Worm (Caenorhabditis elegans): ENCODE results near the gene F27D9.12.
A peak's percentile ranks its signal among the peaks of the same experiment; 100 is the strongest.

Gene F27D9.12

ce11 chrX:7664419-7664818 is 7.6 kb upstream of the F27D9.12 start:
- peak; percentile 64 for TF ChIP-seq nhr-25 (tag; optimal IDR thresholded peaks at IDR 0.05)
- TF ChIP-seq lin-39 (tag; optimal IDR thresholded peaks at IDR 0.05): no peak

DNA sequence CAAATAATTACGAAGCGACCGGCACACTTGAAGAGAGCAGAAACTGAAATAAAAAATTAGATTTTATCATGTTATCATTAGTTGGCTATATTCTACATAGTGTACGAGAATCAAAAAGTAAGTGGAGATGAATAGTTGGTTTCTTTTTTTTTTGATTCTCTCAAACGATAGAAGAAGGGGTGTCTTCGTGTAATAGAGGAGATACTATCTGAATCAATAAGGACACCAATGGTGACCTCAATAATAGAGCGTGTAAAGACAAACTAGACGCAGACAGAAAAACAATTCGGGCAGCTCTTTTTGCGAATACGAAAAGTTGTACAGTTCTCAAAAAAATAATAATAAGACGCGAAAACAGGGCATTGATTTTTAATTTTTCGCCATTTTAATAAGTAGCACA is 5.8 kb upstream of the F27D9.12 start:
- TF ChIP-seq elt-1 (tag; optimal IDR thresholded peaks at IDR 0.05) (peak; percentile 19), nhr-23 (tag; optimal IDR thresholded peaks at IDR 0.05) (peak; percentile 54), ceh-28 (tag; optimal IDR thresholded peaks at IDR 0.05) (peak; percentile 56), nhr-25 (tag; optimal IDR thresholded peaks at IDR 0.05) (peak; percentile 12), aly-2 (tag; optimal IDR thresholded peaks at IDR 0.05) (no peak), nfya-1 (tag; optimal IDR thresholded peaks at IDR 0.05; ENCODE audit: insufficient read depth) (no peak)

DNA sequence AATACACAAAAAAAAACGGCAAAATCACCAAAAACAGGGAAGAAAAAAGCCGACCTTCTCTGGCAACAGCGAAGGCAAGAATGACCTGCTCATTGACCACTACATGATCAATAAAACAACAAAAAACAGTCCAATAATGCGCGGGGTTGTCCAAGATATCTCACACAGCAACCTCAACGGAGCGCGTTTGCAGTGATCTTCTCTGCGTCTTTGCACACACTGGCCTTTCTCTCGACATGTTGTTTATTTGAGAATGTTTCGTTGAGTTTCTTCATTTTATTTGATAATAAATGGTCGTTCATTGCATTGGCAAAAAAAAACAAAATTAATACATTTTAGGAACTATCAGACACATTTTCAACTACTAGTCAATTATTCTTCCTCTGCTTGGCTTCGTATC is 4.9 kb upstream of the F27D9.12 start:
- no peak for TF ChIP-seq ceh-16 (tag; optimal IDR thresholded peaks at IDR 0.05)
- TF ChIP-seq snpc-4 (tag; optimal IDR thresholded peaks at IDR 0.05): no peak
- TF ChIP-seq ama-1 (optimal IDR thresholded peaks at IDR 0.05): peak; percentile 87
- TF ChIP-seq mml-1 (tag; optimal IDR thresholded peaks at IDR 0.05): no peak
- TF ChIP-seq fos-1 (tag; optimal IDR thresholded peaks at IDR 0.05): no peak
- TF ChIP-seq nhr-76 (tag; optimal IDR thresholded peaks at IDR 0.05): no peak
- TF ChIP-seq egl-5 (tag; optimal IDR thresholded peaks at IDR 0.05): peak; percentile 17
- no peak for TF ChIP-seq nhr-67 (tag; optimal IDR thresholded peaks at IDR 0.05)
- TF ChIP-seq nhr-23 (tag; optimal IDR thresholded peaks at IDR 0.05): peak; percentile 80
- peak; percentile 36 for TF ChIP-seq ceh-28 (tag; optimal IDR thresholded peaks at IDR 0.05)
- TF ChIP-seq ZK546.5 (tag; optimal IDR thresholded peaks at IDR 0.05): no peak
- no peak for TF ChIP-seq hmg-11 (tag; optimal IDR thresholded peaks at IDR 0.05)
- TF ChIP-seq nhr-12 (tag; optimal IDR thresholded peaks at IDR 0.05): no peak
- TF ChIP-seq nhr-77 (tag; optimal IDR thresholded peaks at IDR 0.05): no peak
- peak; percentile 36 for TF ChIP-seq pqm-1 (tag; optimal IDR thresholded peaks at IDR 0.05)
- TF ChIP-seq daf-12 (tag; optimal IDR thresholded peaks at IDR 0.05): no peak
- TF ChIP-seq ceh-82 (tag; optimal IDR thresholded peaks at IDR 0.05): no peak
- no peak for TF ChIP-seq lsy-12 (tag; optimal IDR thresholded peaks at IDR 0.05)
- no peak for TF ChIP-seq zag-1 (tag; optimal IDR thresholded peaks at IDR 0.05)
- peak; percentile 43 for TF ChIP-seq lin-15B (tag; optimal IDR thresholded peaks at IDR 0.05)
- no peak for TF ChIP-seq mdl-1 (tag; optimal IDR thresholded peaks at IDR 0.05)
- TF ChIP-seq R02D3.7 (tag; optimal IDR thresholded peaks at IDR 0.05): no peak
- no peak for TF ChIP-seq elt-3 (tag; optimal IDR thresholded peaks at IDR 0.05)
- no peak for TF ChIP-seq egl-27 (tag; optimal IDR thresholded peaks at IDR 0.05)
- TF ChIP-seq elt-2 (tag; optimal IDR thresholded peaks at IDR 0.05): peak; percentile 44
- TF ChIP-seq nhr-11 (tag; optimal IDR thresholded peaks at IDR 0.05): no peak
- TF ChIP-seq jun-1 (tag; optimal IDR thresholded peaks at IDR 0.05): no peak
- TF ChIP-seq ceh-9 (tag; optimal IDR thresholded peaks at IDR 0.05): no peak
- no peak for TF ChIP-seq fkh-2 (tag; optimal IDR thresholded peaks at IDR 0.05)
- no peak for TF ChIP-seq nhr-237 (tag; optimal IDR thresholded peaks at IDR 0.05)
- peak; percentile 32 for TF ChIP-seq lin-39 (tag; optimal IDR thresholded peaks at IDR 0.05)
- no peak for TF ChIP-seq nhr-43 (tag; optimal IDR thresholded peaks at IDR 0.05; ENCODE audit: poor library complexity, severe bottlenecking)
- TF ChIP-seq ztf-11 (tag; optimal IDR thresholded peaks at IDR 0.05): no peak
- peak; percentile 79 for TF ChIP-seq pha-4 (tag; optimal IDR thresholded peaks at IDR 0.05)
- TF ChIP-seq ztf-4 (tag; optimal IDR thresholded peaks at IDR 0.05): no peak
- TF ChIP-seq unc-62 (GFP tag; optimal IDR thresholded peaks at IDR 0.05): no peak
- TF ChIP-seq nhr-25 (tag; optimal IDR thresholded peaks at IDR 0.05): peak; percentile 38
- TF ChIP-seq unc-39 (tag; optimal IDR thresholded peaks at IDR 0.05): no peak
- TF ChIP-seq nfya-1 (tag; optimal IDR thresholded peaks at IDR 0.05; ENCODE audit: insufficient read depth): peak; percentile 48
- no peak for TF ChIP-seq nhr-28 (tag; optimal IDR thresholded peaks at IDR 0.05)
- no peak for TF ChIP-seq tbx-2 (tag; optimal IDR thresholded peaks at IDR 0.05)
